Worm (Caenorhabditis elegans) whole organism, young adult: ENCODE results near the gene R07A4.4.

Experiments used
- chd-7 ChIP-seq: sonication (generic microtip); optimal IDR thresholded peaks from 2 replicates; lab custom pipeline; 2016; ENCODE audit warnings: mild to moderate bottlenecking, missing genetic modification characterization, moderate library complexity, missing compliant biosample characterization

Gene R07A4.4

DNA sequence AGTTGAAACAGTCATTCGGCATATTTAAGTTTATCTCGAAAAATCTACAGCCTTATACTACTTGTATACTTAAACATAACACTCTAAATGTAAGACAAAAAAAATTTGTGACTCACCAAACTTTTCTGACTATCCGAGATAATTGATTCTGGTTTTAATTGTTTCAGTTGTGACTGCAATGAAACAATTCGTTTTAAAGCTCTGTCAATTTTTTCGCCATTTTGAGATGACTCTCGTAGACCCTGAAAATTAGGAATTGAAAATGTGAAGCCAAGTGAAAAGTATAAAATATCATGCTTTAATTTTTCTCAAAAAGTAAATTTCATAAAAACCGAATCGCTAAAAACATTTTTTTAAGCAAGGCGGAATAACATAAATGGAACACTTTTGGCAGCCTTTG is 53.2 kb downstream of the R07A4.4 start:
- no peak for TF ChIP-seq chd-7 (tag; lab: Kevin White, UChicago)
